Fruit fly (Drosophila melanogaster) whole organism, embryonic: ENCODE measurements around the gene CG14237.
A peak's percentile ranks its signal among the peaks of the same experiment; 100 is the strongest.

Source experiments
- Aef1 ChIP-seq: fragments of 200-800 bp; sonication (Bioruptor generic); IDR thresholded peaks from 3 replicates; pipeline ENCODE4 v1.3.6; 2022; ENCODE audit warnings: missing biosample characterization, missing genetic modification characterization
- Asciz ChIP-seq: fragments of 200-800 bp; sonication (Bioruptor generic); optimal IDR thresholded peaks from 2 replicates; lab custom pipeline; 2017; ENCODE audit warnings: missing biosample characterization, mild to moderate bottlenecking, missing genetic modification characterization, missing genetic modification reagents
- Atf3 ChIP-seq: fragments of 200-800 bp; sonication (Bioruptor generic); optimal IDR thresholded peaks from 3 replicates; lab custom pipeline; 2016; ENCODE audit warnings: missing biosample characterization, missing genetic modification characterization
- BEAF-32 ChIP-seq: fragments of 200-800 bp; sonication (Bioruptor generic); optimal IDR thresholded peaks from 3 replicates; lab custom pipeline; 2017; ENCODE audit warnings: missing biosample characterization, missing genetic modification characterization, mild to moderate bottlenecking, moderate library complexity, missing genetic modification reagents
- CG11504 ChIP-seq: fragments of 200-800 bp; sonication (Bioruptor generic); optimal IDR thresholded peaks from 3 replicates; lab custom pipeline; 2019; ENCODE audit warnings: missing biosample characterization, mild to moderate bottlenecking, missing genetic modification characterization, moderate library complexity
- CG11696 ChIP-seq: fragments of 200-800 bp; sonication (Bioruptor generic); IDR thresholded peaks from 2 replicates; pipeline ENCODE4 v1.3.6; 2022; ENCODE audit warnings: missing biosample characterization, missing genetic modification characterization
- CG11723 ChIP-seq: fragments of 200-800 bp; sonication (Bioruptor generic); optimal IDR thresholded peaks from 2 replicates; lab custom pipeline; 2017; ENCODE audit warnings: missing biosample characterization, mild to moderate bottlenecking, missing genetic modification characterization
- CG12942 ChIP-seq: fragments of 200-800 bp; sonication (Bioruptor generic); optimal IDR thresholded peaks from 3 replicates; lab custom pipeline; 2016; ENCODE audit warnings: missing biosample characterization, missing genetic modification characterization
- CG13424 ChIP-seq: fragments of 200-800 bp; sonication (Bioruptor generic); optimal IDR thresholded peaks from 2 replicates; lab custom pipeline; 2019; ENCODE audit warnings: missing biosample characterization, mild to moderate bottlenecking, missing genetic modification characterization, moderate library complexity
- CG13775 ChIP-seq: fragments of 200-800 bp; sonication (Bioruptor generic); optimal IDR thresholded peaks from 3 replicates; lab custom pipeline; 2017; ENCODE audit warnings: missing biosample characterization, mild to moderate bottlenecking, missing genetic modification characterization
- CG13894 ChIP-seq: fragments of 200-800 bp; sonication (Bioruptor generic); optimal IDR thresholded peaks from 3 replicates; lab custom pipeline; 2018; ENCODE audit warnings: missing biosample characterization, mild to moderate bottlenecking, missing genetic modification characterization, moderate library complexity
- CG14441 ChIP-seq: fragments of 200-800 bp; sonication (Bioruptor generic); IDR thresholded peaks from 2 replicates; pipeline ENCODE4 v1.3.6; 2022; ENCODE audit warnings: missing biosample characterization, missing genetic modification characterization
- CG16813 ChIP-seq: fragments of 200-800 bp; sonication (Bioruptor generic); IDR thresholded peaks from 3 replicates; pipeline ENCODE4 v1.3.6; 2022; ENCODE audit warnings: missing biosample characterization, missing genetic modification characterization; ENCODE audit not compliant: partially characterized antibody
- CG18011 ChIP-seq: fragments of 200-800 bp; sonication (Bioruptor generic); optimal IDR thresholded peaks from 2 replicates; lab custom pipeline; 2017; ENCODE audit warnings: missing biosample characterization, missing genetic modification characterization, mild to moderate bottlenecking, moderate library complexity, missing genotype
- CG18764 ChIP-seq: fragments of 200-800 bp; sonication (Bioruptor generic); optimal IDR thresholded peaks from 3 replicates; lab custom pipeline; 2016; ENCODE audit warnings: missing biosample characterization, missing genetic modification characterization
- CG30403 ChIP-seq: fragments of 200-800 bp; sonication (Bioruptor generic); optimal IDR thresholded peaks from 3 replicates; lab custom pipeline; 2016; ENCODE audit warnings: missing biosample characterization, missing genetic modification characterization
- CG3065 ChIP-seq: fragments of 200-800 bp; sonication (Bioruptor generic); optimal IDR thresholded peaks from 2 replicates; lab custom pipeline; 2016; ENCODE audit warnings: missing biosample characterization, missing genetic modification characterization
- CG31365 ChIP-seq: fragments of 200-800 bp; sonication (Bioruptor generic); optimal IDR thresholded peaks from 2 replicates; lab custom pipeline; 2018; ENCODE audit warnings: missing biosample characterization, mild to moderate bottlenecking, missing genetic modification characterization
- CG3838 ChIP-seq: fragments of 200-800 bp; sonication (Bioruptor generic); optimal IDR thresholded peaks from 3 replicates; lab custom pipeline; 2016; ENCODE audit warnings: missing biosample characterization, missing genetic modification characterization
- CG3847 ChIP-seq: fragments of 200-800 bp; sonication (Bioruptor generic); IDR thresholded peaks from 2 replicates; pipeline ENCODE4 v1.3.6; 2022; ENCODE audit warnings: missing biosample characterization, missing genetic modification characterization
- CG4360 ChIP-seq: fragments of 200-800 bp; sonication (Bioruptor generic); IDR thresholded peaks from 2 replicates; pipeline ENCODE4 v1.3.6; 2022; ENCODE audit warnings: missing biosample characterization, missing genetic modification characterization
- CG4424 ChIP-seq: fragments of 200-800 bp; sonication (Bioruptor generic); optimal IDR thresholded peaks from 3 replicates; lab custom pipeline; 2016; ENCODE audit warnings: missing biosample characterization, missing genetic modification characterization
- CG6175 ChIP-seq: fragments of 200-800 bp; sonication (Bioruptor generic); IDR thresholded peaks from 3 replicates; pipeline ENCODE4 v1.3.6; 2022; ENCODE audit warnings: missing biosample characterization, missing genetic modification characterization
- CG6689 ChIP-seq: fragments of 200-800 bp; sonication (Bioruptor generic); IDR thresholded peaks from 2 replicates; pipeline ENCODE4 v1.3.6; 2022; ENCODE audit warnings: missing biosample characterization, missing genetic modification characterization
- CG6813 ChIP-seq: fragments of 200-800 bp; sonication (Bioruptor generic); optimal IDR thresholded peaks from 2 replicates; lab custom pipeline; 2017; ENCODE audit warnings: missing biosample characterization, missing genetic modification characterization, mild to moderate bottlenecking, moderate library complexity, missing genetic modification reagents
- CG8944 ChIP-seq: fragments of 200-800 bp; sonication (Bioruptor generic); optimal IDR thresholded peaks from 3 replicates; lab custom pipeline; 2016; ENCODE audit warnings: missing biosample characterization, missing genetic modification characterization
- Doc2 ChIP-seq: fragments of 200-800 bp; sonication (Bioruptor generic); IDR thresholded peaks from 2 replicates; pipeline ENCODE4 v1.3.6; 2022; ENCODE audit warnings: missing biosample characterization, missing genetic modification characterization
- Drgx ChIP-seq: fragments of 200-800 bp; sonication (Bioruptor generic); IDR thresholded peaks from 2 replicates; pipeline ENCODE4 v1.3.6; 2022; ENCODE audit warnings: missing biosample characterization, missing genetic modification characterization
- Med ChIP-seq: fragments of 200-800 bp; sonication (Bioruptor generic); peaks from one replicate; lab custom pipeline; 2016; ENCODE audit warnings: missing biosample characterization, missing genetic modification characterization, mild to moderate bottlenecking, inconsistent platforms, moderate library complexity
- NFAT ChIP-seq: fragments of 200-800 bp; sonication (Bioruptor generic); IDR thresholded peaks from 2 replicates; pipeline ENCODE4 v1.3.6; 2022; ENCODE audit warnings: missing biosample characterization, missing genetic modification characterization
- Tbp ChIP-seq: fragments of >200 bp; optimal IDR thresholded peaks from 2 replicates; lab custom pipeline; 2018; ENCODE audit warnings: missing biosample characterization, missing genetic modification characterization
- abd-A ChIP-seq: fragments of 200-800 bp; sonication (Bioruptor generic); optimal IDR thresholded peaks from 3 replicates; lab custom pipeline; 2019; ENCODE audit warnings: missing biosample characterization, mild to moderate bottlenecking, missing genetic modification characterization, moderate library complexity
- amos ChIP-seq: fragments of 200-800 bp; sonication (Bioruptor generic); IDR thresholded peaks from 2 replicates; pipeline ENCODE4 v1.3.6; 2022; ENCODE audit warnings: missing biosample characterization, missing genetic modification characterization; ENCODE audit not compliant: partially characterized antibody
- ase ChIP-seq: fragments of 200-800 bp; sonication (Bioruptor generic); IDR thresholded peaks from 3 replicates; pipeline ENCODE4 v1.3.6; 2022; ENCODE audit warnings: missing biosample characterization, missing genetic modification characterization
- bsh ChIP-seq, 2 experiments: fragments of 200-800 bp; sonication (Bioruptor generic); optimal IDR thresholded peaks; 2 replicates each; lab custom pipeline; 2017 to 2018; ENCODE audit warnings: mild to moderate bottlenecking in 2 of 2, missing biosample characterization in 2 of 2, missing genetic modification characterization in 2 of 2, moderate library complexity in 1 of 2
- chif ChIP-seq, 2 experiments: fragments of 200-800 bp; sonication (Bioruptor generic); optimal IDR thresholded peaks; 3 replicates each; lab custom pipeline; 2016; ENCODE audit warnings: missing biosample characterization in 2 of 2, missing genetic modification characterization in 2 of 2
- crol ChIP-seq: fragments of 200-800 bp; sonication (Bioruptor generic); IDR thresholded peaks from 2 replicates; pipeline ENCODE4 v1.3.6; 2022; ENCODE audit warnings: missing biosample characterization, missing genetic modification characterization
- dmrt99B ChIP-seq: fragments of 200-800 bp; sonication (Bioruptor generic); optimal IDR thresholded peaks from 2 replicates; lab custom pipeline; 2018; ENCODE audit warnings: missing biosample characterization, mild to moderate bottlenecking, missing genetic modification characterization, moderate library complexity
- exex ChIP-seq: fragments of 200-800 bp; sonication (Bioruptor generic); optimal IDR thresholded peaks from 4 replicates; lab custom pipeline; 2018; ENCODE audit warnings: missing biosample characterization, mild to moderate bottlenecking, missing genetic modification characterization, moderate library complexity
- gem ChIP-seq: fragments of 200-800 bp; sonication (Bioruptor generic); optimal IDR thresholded peaks from 2 replicates; lab custom pipeline; 2019; ENCODE audit warnings: missing biosample characterization, mild to moderate bottlenecking, missing genetic modification characterization, moderate library complexity
- h ChIP-seq: fragments of >200 bp; optimal IDR thresholded peaks from 2 replicates; lab custom pipeline; 2017
- klu ChIP-seq: fragments of 200-800 bp; sonication (Bioruptor generic); IDR thresholded peaks from 2 replicates; pipeline ENCODE4 v1.3.6; 2022; ENCODE audit warnings: missing biosample characterization, missing genetic modification characterization
- nerfin-1 ChIP-seq: fragments of 200-800 bp; sonication (Bioruptor generic); optimal IDR thresholded peaks from 3 replicates; lab custom pipeline; 2019; ENCODE audit warnings: missing biosample characterization, mild to moderate bottlenecking, missing genetic modification characterization, moderate library complexity
- sc ChIP-seq, 3 experiments: fragments of >200 bp in 2 of 3; fragments of 200-800 bp in 1 of 3; sonication (Bioruptor generic) in 1 of 3; optimal IDR thresholded peaks; 2 replicates in 2 of 3; 3 replicates in 1 of 3; lab custom pipeline; 2017; ENCODE audit warnings: mild to moderate bottlenecking in 1 of 3, missing biosample characterization in 1 of 3, missing genetic modification characterization in 1 of 3, missing genetic modification reagents in 1 of 3
- sens ChIP-seq: fragments of 200-800 bp; sonication (Bioruptor generic); peaks from one replicate; lab custom pipeline; 2016; ENCODE audit warnings: missing biosample characterization, missing genetic modification characterization

Gene CG14237

dm6 chr3R:26499136-26499535 lies 42.5 kb downstream of the CG14237 start (continued):
- TF ChIP-seq Tbp (GFP tag; lab: Kevin White, UChicago) (no peak), sens (GFP tag; lab: Kevin White, UChicago) (peak; percentile 20), CG6689 (GFP tag; lab: Robert Waterston, UW) (no peak), Aef1 (GFP tag; lab: Robert Waterston, UW) (no peak), h (lab: Kevin White, UChicago) (no peak), CG6813 (peak; percentile 16), CG13424 (tag; lab: Kevin White, UChicago) (peak; percentile 14), sc (optimal IDR thresholded peaks at IDR 0.05; lab: Kevin White, UChicago) (no peak), sc (GFP tag; optimal IDR thresholded peaks at IDR 0.05; lab: Kevin White, UChicago) (no peak), CG4424 (GFP tag; lab: Kevin White, UChicago) (no peak), BEAF-32 (GFP tag; lab: Kevin White, UChicago) (no peak), CG3847 (GFP tag; lab: Robert Waterston, UW) (no peak)

dm6 chr3R:26500355-26500754 lies 43.7 kb downstream of the CG14237 start:
- TF ChIP-seq Drgx (GFP tag; lab: Robert Waterston, UW) = peak; percentile 74
- no peak for TF ChIP-seq crol
- TF ChIP-seq CG31365 (tag; lab: Kevin White, UChicago) = no peak
- TF ChIP-seq CG6175 (GFP tag; lab: Robert Waterston, UW) = no peak
- peak in 1 of 2 experiments; percentile 27 for TF ChIP-seq bsh (GFP tag; optimal IDR thresholded peaks at IDR 0.05; lab: Kevin White, UChicago)
- no peak for TF ChIP-seq NFAT (GFP tag; lab: Robert Waterston, UW)
- no peak for TF ChIP-seq CG4360 (GFP tag; lab: Robert Waterston, UW)
- peak; percentile 13 for TF ChIP-seq gem (tag; lab: Kevin White, UChicago)
- TF ChIP-seq klu (GFP tag; lab: Robert Waterston, UW) = no peak
- TF ChIP-seq ase (GFP tag; lab: Robert Waterston, UW) = no peak
- TF ChIP-seq chif (GFP tag; optimal IDR thresholded peaks at IDR 0.05; lab: Kevin White, UChicago) = no peak
- TF ChIP-seq CG16813 (GFP tag; lab: Robert Waterston, UW) = no peak
- TF ChIP-seq sens (GFP tag; lab: Kevin White, UChicago) = peak; percentile 45
- no peak for TF ChIP-seq CG4424 (GFP tag; lab: Kevin White, UChicago)
- peak; percentile 12 for TF ChIP-seq dmrt99B (tag; lab: Kevin White, UChicago)
- no peak for TF ChIP-seq CG3838 (GFP tag; lab: Kevin White, UChicago)
- TF ChIP-seq Med = peak; percentile 20
- no peak for TF ChIP-seq exex (tag; lab: Kevin White, UChicago)
- TF ChIP-seq Atf3 = no peak
- no peak for TF ChIP-seq Asciz (GFP tag; lab: Kevin White, UChicago)
- no peak for TF ChIP-seq CG12942 (GFP tag; lab: Kevin White, UChicago)
- peak; percentile 19 for TF ChIP-seq CG11504

- TF ChIP-seq bsh (GFP tag; optimal IDR thresholded peaks at IDR 0.05; lab: Kevin White, UChicago) (peak in 1 of 2 experiments; percentile 46), CG13775 (GFP tag; lab: Kevin White, UChicago) (no peak)
These were observed 45.4 kb downstream of the CG14237 start for dm6 chr3R:26502072-26502471.

DNA sequence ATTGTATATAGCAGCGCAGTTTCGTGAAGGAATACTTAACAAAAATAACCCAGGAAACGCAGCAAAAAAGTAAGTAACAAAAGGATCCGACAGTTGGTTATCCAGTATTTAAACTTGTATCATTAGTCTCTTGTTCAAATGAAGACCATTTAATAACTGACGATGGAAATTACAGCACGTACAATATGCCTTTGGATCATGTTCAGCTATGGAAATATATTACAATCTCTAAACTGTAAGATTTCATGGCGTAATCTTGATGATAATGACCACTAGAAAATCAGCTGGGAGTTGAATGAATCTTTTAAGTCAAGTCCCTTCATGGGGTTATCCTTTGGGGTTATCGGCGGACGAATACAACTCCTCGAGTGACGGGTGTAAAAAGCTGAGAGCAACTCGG lies 46.2 kb downstream of the CG14237 start:
- no peak for TF ChIP-seq CG3065 (GFP tag; lab: Kevin White, UChicago)

DNA sequence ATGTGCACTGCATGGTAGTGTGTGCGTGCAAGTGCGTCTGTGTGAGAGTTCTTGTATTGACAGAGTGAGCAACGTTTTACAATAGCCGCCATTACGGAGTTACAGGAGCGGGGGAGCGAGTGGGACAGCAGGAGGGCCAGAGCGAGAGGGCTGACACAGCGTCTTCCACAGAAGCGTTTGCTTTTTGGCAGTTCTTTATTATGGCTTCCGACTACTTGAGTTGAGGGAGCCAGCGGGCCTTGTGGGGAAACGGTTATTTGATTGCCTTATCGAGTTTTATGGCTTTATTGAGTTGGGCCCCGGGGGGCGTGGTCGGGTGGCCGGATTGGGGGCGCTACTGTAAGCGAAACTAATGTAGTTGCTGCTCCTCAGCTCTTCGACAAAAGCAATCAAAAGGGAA lies 46.6 kb downstream of the CG14237 start:
- TF ChIP-seq CG8944 (GFP tag; lab: Kevin White, UChicago) (no peak), CG11696 (GFP tag; lab: Robert Waterston, UW) (no peak), Doc2 (no peak), CG30403 (GFP tag; lab: Kevin White, UChicago) (no peak), CG13894 (tag; lab: Kevin White, UChicago) (peak; percentile 32), CG18011 (GFP tag; lab: Kevin White, UChicago) (no peak), CG18764 (GFP tag; lab: Kevin White, UChicago) (no peak), amos (no peak), CG14441 (GFP tag; lab: Robert Waterston, UW) (0 out of 2 replicates have a peak, but pooled peaks have one; percentile 7), CG11723 (GFP tag; lab: Kevin White, UChicago) (no peak), crol (peak; percentile 57), nerfin-1 (tag; lab: Kevin White, UChicago) (no peak), abd-A (tag; lab: Kevin White, UChicago) (peak; percentile 72), Med (peak; percentile 30)
